Fruit fly (Drosophila melanogaster) whole organism, embryonic: ENCODE results near the gene CG44001.

Source experiments
- Asciz ChIP-seq: fragments of 200-800 bp; sonication (Bioruptor generic); optimal IDR thresholded peaks from 2 replicates; lab custom pipeline; 2017; ENCODE audit warnings: missing biosample characterization, mild to moderate bottlenecking, missing genetic modification characterization, missing genetic modification reagents
- CG11560 ChIP-seq: fragments of 200-800 bp; sonication (Bioruptor generic); IDR thresholded peaks from 3 replicates; pipeline ENCODE4 v1.3.6; 2022; ENCODE audit warnings: missing biosample characterization, missing genetic modification characterization
- CG12071 ChIP-seq: fragments of 200-800 bp; sonication (Bioruptor generic); optimal IDR thresholded peaks from 3 replicates; lab custom pipeline; 2018; ENCODE audit warnings: missing biosample characterization, mild to moderate bottlenecking, missing genetic modification characterization
- CG13424 ChIP-seq: fragments of 200-800 bp; sonication (Bioruptor generic); optimal IDR thresholded peaks from 2 replicates; lab custom pipeline; 2019; ENCODE audit warnings: missing biosample characterization, mild to moderate bottlenecking, missing genetic modification characterization, moderate library complexity
- CG13894 ChIP-seq: fragments of 200-800 bp; sonication (Bioruptor generic); optimal IDR thresholded peaks from 3 replicates; lab custom pipeline; 2018; ENCODE audit warnings: missing biosample characterization, mild to moderate bottlenecking, missing genetic modification characterization, moderate library complexity
- CG15601 ChIP-seq: fragments of 200-800 bp; sonication (Bioruptor generic); optimal IDR thresholded peaks from 3 replicates; lab custom pipeline; 2019; ENCODE audit warnings: missing biosample characterization, mild to moderate bottlenecking, missing genetic modification characterization, moderate library complexity
- CG18476 ChIP-seq: fragments of 200-800 bp; sonication (Bioruptor generic); optimal IDR thresholded peaks from 2 replicates; lab custom pipeline; 2016; ENCODE audit warnings: missing biosample characterization, mild to moderate bottlenecking, missing genetic modification characterization
- CG31441 ChIP-seq: fragments of 200-800 bp; sonication (Bioruptor generic); IDR thresholded peaks from 2 replicates; pipeline ENCODE4 v1.3.6; 2022; ENCODE audit warnings: missing biosample characterization, missing genetic modification characterization
- CG32532 ChIP-seq: fragments of 200-800 bp; sonication (Bioruptor generic); IDR thresholded peaks from 2 replicates; pipeline ENCODE4 v1.3.6; 2022; ENCODE audit warnings: missing biosample characterization, missing genetic modification characterization
- CG33557 ChIP-seq: fragments of 200-800 bp; sonication (Bioruptor generic); optimal IDR thresholded peaks from 2 replicates; lab custom pipeline; 2019; ENCODE audit warnings: missing biosample characterization, mild to moderate bottlenecking, missing genetic modification characterization, moderate library complexity
- CG3726 ChIP-seq: fragments of 200-800 bp; sonication (Bioruptor generic); IDR thresholded peaks from 3 replicates; pipeline ENCODE4, ENCODE4 v1.3.6; 2022; ENCODE audit warnings: missing biosample characterization, missing genetic modification characterization
- CG3995 ChIP-seq: fragments of 200-800 bp; sonication (Bioruptor generic); optimal IDR thresholded peaks from 3 replicates; lab custom pipeline; 2016; ENCODE audit warnings: missing biosample characterization, missing genetic modification characterization
- CG4328 ChIP-seq: fragments of 200-800 bp; sonication (Bioruptor generic); optimal IDR thresholded peaks from 3 replicates; lab custom pipeline; 2017; ENCODE audit warnings: missing biosample characterization, missing genetic modification reagents, missing genetic modification characterization
- CG4730 ChIP-seq: fragments of 200-800 bp; sonication (Bioruptor generic); IDR thresholded peaks from 2 replicates; pipeline ENCODE4 v1.3.6; 2022; ENCODE audit warnings: missing biosample characterization, missing genetic modification characterization
- CG6854 ChIP-seq: fragments of 200-800 bp; sonication (Bioruptor generic); optimal IDR thresholded peaks from 3 replicates; lab custom pipeline; 2017; ENCODE audit warnings: missing biosample characterization, mild to moderate bottlenecking, missing genetic modification characterization
- CG7372 ChIP-seq: fragments of 200-800 bp; sonication (Bioruptor generic); IDR thresholded peaks from 2 replicates; pipeline ENCODE4 v1.3.6; 2022; ENCODE audit warnings: missing biosample characterization, missing genetic modification characterization
- CG7745 ChIP-seq: fragments of 200-800 bp; sonication (Bioruptor generic); optimal IDR thresholded peaks from 2 replicates; lab custom pipeline; 2018; ENCODE audit warnings: missing biosample characterization, mild to moderate bottlenecking, missing genetic modification characterization, moderate library complexity
- CG8089 ChIP-seq: fragments of 200-800 bp; sonication (Bioruptor generic); optimal IDR thresholded peaks from 3 replicates; lab custom pipeline; 2016; ENCODE audit warnings: missing biosample characterization, missing genetic modification characterization
- CG8290 ChIP-seq, 3 experiments: fragments of 200-800 bp; sonication (Bioruptor generic); optimal IDR thresholded peaks; 2 replicates each; lab custom pipeline; 2016 to 2019; ENCODE audit warnings: missing biosample characterization in 3 of 3, missing genetic modification characterization in 3 of 3, mild to moderate bottlenecking in 2 of 3, moderate library complexity in 1 of 3
- CG8944 ChIP-seq: fragments of 200-800 bp; sonication (Bioruptor generic); optimal IDR thresholded peaks from 3 replicates; lab custom pipeline; 2016; ENCODE audit warnings: missing biosample characterization, missing genetic modification characterization
- CG9609 ChIP-seq: fragments of 200-800 bp; sonication (Bioruptor generic); optimal IDR thresholded peaks from 3 replicates; lab custom pipeline; 2016; ENCODE audit warnings: missing biosample characterization, missing genetic modification characterization
- CTCF ChIP-seq: fragments of 200-800 bp; sonication (Bioruptor generic); optimal IDR thresholded peaks from 2 replicates; lab custom pipeline; 2017; ENCODE audit warnings: missing biosample characterization, mild to moderate bottlenecking, missing genetic modification characterization, moderate library complexity
- Chrac-16 ChIP-seq: fragments of 200-800 bp; sonication (Bioruptor generic); optimal IDR thresholded peaks from 3 replicates; lab custom pipeline; 2016; ENCODE audit warnings: missing biosample characterization, missing genetic modification characterization
- CrebB ChIP-seq: fragments of 200-800 bp; sonication (Bioruptor generic); optimal IDR thresholded peaks from 3 replicates; lab custom pipeline; 2018; ENCODE audit warnings: missing biosample characterization, mild to moderate bottlenecking, missing genetic modification characterization
- Dip3 ChIP-seq: fragments of 200-800 bp; sonication (Bioruptor generic); optimal IDR thresholded peaks from 3 replicates; lab custom pipeline; 2016; ENCODE audit warnings: missing biosample characterization, missing genetic modification characterization
- Dll ChIP-seq: fragments of 200-800 bp; sonication (Bioruptor generic); IDR thresholded peaks from 4 replicates; pipeline ENCODE4 v1.3.6; 2022; ENCODE audit warnings: missing biosample characterization, missing genetic modification characterization; ENCODE audit not compliant: partially characterized antibody
- H15 ChIP-seq: fragments of 200-800 bp; sonication (Bioruptor generic); IDR thresholded peaks from 3 replicates; pipeline ENCODE4 v1.3.6; 2022; ENCODE audit warnings: missing biosample characterization, missing genetic modification characterization
- HmgZ ChIP-seq: fragments of 200-800 bp; sonication (Bioruptor generic); optimal IDR thresholded peaks from 2 replicates; lab custom pipeline; 2018; ENCODE audit warnings: missing biosample characterization, mild to moderate bottlenecking, missing genetic modification characterization
- Hr78 ChIP-seq, 2 experiments: fragments of 200-800 bp in 1 of 2; fragments of >200 bp in 1 of 2; sonication (Bioruptor generic) in 1 of 2; optimal IDR thresholded peaks; 2 replicates each; lab custom pipeline; 2017 to 2019; ENCODE audit warnings: missing biosample characterization in 2 of 2, missing genetic modification characterization in 2 of 2, mild to moderate bottlenecking in 1 of 2, moderate library complexity in 1 of 2
- Rfx ChIP-seq: fragments of 200-800 bp; sonication (Bioruptor generic); IDR thresholded peaks from 2 replicates; pipeline ENCODE4 v1.3.6; 2022; ENCODE audit warnings: missing biosample characterization, missing genetic modification characterization
- Trl ChIP-seq, 3 experiments: fragments of >200 bp in 2 of 3; fragments of 200-800 bp in 1 of 3; sonication (Bioruptor generic) in 1 of 3; optimal IDR thresholded peaks; 2 replicates in 1 of 3; 3 replicates in 2 of 3; lab custom pipeline; 2016 to 2017; ENCODE audit warnings: missing biosample characterization in 1 of 3, missing genetic modification characterization in 1 of 3
- Vsx1 ChIP-seq: fragments of 200-800 bp; sonication (Bioruptor generic); optimal IDR thresholded peaks from 2 replicates; lab custom pipeline; 2017; ENCODE audit warnings: missing biosample characterization, mild to moderate bottlenecking, missing genetic modification characterization, missing genetic modification reagents
- ash1 ChIP-seq: fragments of 200-800 bp; sonication (Bioruptor generic); optimal IDR thresholded peaks from 2 replicates; lab custom pipeline; 2018; ENCODE audit warnings: missing biosample characterization, mild to moderate bottlenecking, missing genetic modification characterization
- chinmo ChIP-seq: fragments of 200-800 bp; sonication (Bioruptor generic); IDR thresholded peaks from 4 replicates; pipeline ENCODE4 v1.3.6; 2022; ENCODE audit warnings: missing biosample characterization, missing genetic modification characterization; ENCODE audit not compliant: partially characterized antibody
- grau ChIP-seq: fragments of 200-800 bp; optimal IDR thresholded peaks from 3 replicates; lab custom pipeline; 2019; ENCODE audit warnings: missing biosample characterization, mild to moderate bottlenecking, missing genetic modification characterization, moderate library complexity
- h ChIP-seq: fragments of >200 bp; optimal IDR thresholded peaks from 2 replicates; lab custom pipeline; 2017
- her ChIP-seq: fragments of 200-800 bp; sonication (Bioruptor generic); optimal IDR thresholded peaks from 2 replicates; lab custom pipeline; 2016; ENCODE audit warnings: missing biosample characterization, missing genetic modification characterization
- hth ChIP-seq: fragments of >200 bp; optimal IDR thresholded peaks from 2 replicates; lab custom pipeline; 2017; ENCODE audit warnings: inconsistent platforms
- kah ChIP-seq: fragments of 200-800 bp; sonication (Bioruptor generic); optimal IDR thresholded peaks from 2 replicates; lab custom pipeline; 2018; ENCODE audit warnings: missing biosample characterization, mild to moderate bottlenecking, missing genetic modification characterization
- lilli ChIP-seq: fragments of 200-800 bp; sonication (Bioruptor generic); optimal IDR thresholded peaks from 3 replicates; lab custom pipeline; 2016; ENCODE audit warnings: missing biosample characterization, missing genetic modification characterization
- lov ChIP-seq, 2 experiments: fragments of 200-800 bp in 1 of 2; fragments of >200 bp in 1 of 2; sonication (Bioruptor generic) in 1 of 2; IDR thresholded peaks in 1 of 2; optimal IDR thresholded peaks in 1 of 2; 2 replicates in 1 of 2; 3 replicates in 1 of 2; pipeline versions ENCODE4 v1.3.6 to Lab custom; 2017 to 2022; ENCODE audit warnings: missing biosample characterization in 1 of 2, missing genetic modification characterization in 1 of 2
- nerfin-1 ChIP-seq: fragments of 200-800 bp; sonication (Bioruptor generic); optimal IDR thresholded peaks from 3 replicates; lab custom pipeline; 2019; ENCODE audit warnings: missing biosample characterization, mild to moderate bottlenecking, missing genetic modification characterization, moderate library complexity
- nmo ChIP-seq: fragments of 200-800 bp; sonication (Bioruptor generic); optimal IDR thresholded peaks from 2 replicates; lab custom pipeline; 2018; ENCODE audit warnings: missing biosample characterization, mild to moderate bottlenecking, missing genetic modification characterization, moderate library complexity
- pfk ChIP-seq: fragments of 200-800 bp; sonication (Bioruptor generic); optimal IDR thresholded peaks from 2 replicates; lab custom pipeline; 2018; ENCODE audit warnings: missing biosample characterization, mild to moderate bottlenecking, missing genetic modification characterization, moderate library complexity
- run ChIP-seq: fragments of 200-800 bp; sonication (Bioruptor generic); optimal IDR thresholded peaks from 3 replicates; lab custom pipeline; 2018; ENCODE audit warnings: missing biosample characterization, mild to moderate bottlenecking, missing genetic modification characterization
- stc ChIP-seq: fragments of 200-800 bp; sonication (Bioruptor generic); IDR thresholded peaks from 2 replicates; pipeline ENCODE4 v1.3.6; 2022; ENCODE audit warnings: missing biosample characterization, missing genetic modification characterization
- trh ChIP-seq: fragments of 200-800 bp; sonication (Bioruptor generic); optimal IDR thresholded peaks from 2 replicates; lab custom pipeline; 2016; ENCODE audit warnings: missing biosample characterization, missing genetic modification characterization
- ttk ChIP-seq: fragments of 200-800 bp; sonication (Bioruptor generic); IDR thresholded peaks from 2 replicates; pipeline ENCODE4 v2.1.2; 2022; ENCODE audit warnings: missing biosample characterization, missing genetic modification characterization
- wdn ChIP-seq: fragments of 200-800 bp; sonication (Bioruptor generic); IDR thresholded peaks from 2 replicates; pipeline ENCODE4 v1.3.6; 2022; ENCODE audit warnings: missing biosample characterization, missing genetic modification characterization

CG44001 gene

DNA sequence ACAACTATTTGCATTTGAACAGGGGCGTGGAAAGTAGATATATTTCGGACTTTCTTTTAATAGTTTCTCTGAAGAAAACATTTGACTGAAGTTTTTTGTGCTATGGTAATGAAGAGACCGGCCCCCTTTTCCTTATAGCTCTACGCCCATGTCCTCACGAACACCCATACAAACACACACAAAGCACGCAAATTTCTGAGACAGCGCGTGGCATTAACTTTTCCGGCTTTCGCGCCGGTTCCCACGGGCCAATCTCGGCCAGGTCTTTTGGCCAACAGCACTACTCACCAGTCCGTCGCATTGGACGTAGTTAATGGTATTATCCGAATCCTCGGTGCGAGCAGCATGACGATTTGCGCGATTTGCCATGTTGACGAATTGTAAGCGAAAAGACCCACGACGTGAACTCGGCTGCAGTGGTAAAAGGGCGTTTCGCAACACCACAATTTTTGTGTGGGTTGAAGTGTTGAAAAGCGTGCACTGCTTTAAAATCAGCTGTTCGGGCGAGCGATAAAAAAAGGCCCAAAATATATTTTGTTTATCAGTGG, 9.4 kb downstream of the CG44001 start, which contains the start of gene senju (continued):
- TF ChIP-seq ash1 (GFP tag; lab: Kevin White, UChicago), result peak; percentile 74
- TF ChIP-seq trh (GFP tag; lab: Kevin White, UChicago), result peak; percentile 21
- TF ChIP-seq CG6854 (GFP tag; lab: Kevin White, UChicago), result peak; percentile 75
- peak; percentile 60; the same call in 1 of the 3 replicates for TF ChIP-seq H15 (GFP tag; lab: Robert Waterston, UW)
- TF ChIP-seq CG32532 (GFP tag; lab: Robert Waterston, UW), result peak; percentile 89
- TF ChIP-seq ttk (GFP tag; lab: Robert Waterston, UW), result peak; percentile 69
- peak; percentile 71 for TF ChIP-seq nerfin-1 (tag; lab: Kevin White, UChicago)
- TF ChIP-seq Dll (GFP tag; lab: Robert Waterston, UW), result peak; percentile 57; the same call in 2 of the 4 replicates
- TF ChIP-seq CG9609, result peak; percentile 87
- TF ChIP-seq run (tag; lab: Kevin White, UChicago), result peak; percentile 61
- peak; percentile 80 for TF ChIP-seq CG13424 (tag; lab: Kevin White, UChicago)
- peak; percentile 93 for TF ChIP-seq CG8944 (GFP tag; lab: Kevin White, UChicago)
- TF ChIP-seq wdn (GFP tag; lab: Robert Waterston, UW), result peak; percentile 66
- no peak for TF ChIP-seq CG11560
- TF ChIP-seq CG8089 (GFP tag; lab: Kevin White, UChicago), result peak; percentile 80
- no peak for TF ChIP-seq lov (optimal IDR thresholded peaks at IDR 0.05; lab: Kevin White, UChicago)
- TF ChIP-seq lov (GFP tag; IDR thresholded peaks at IDR 0.05; lab: Robert Waterston, UW), result peak; percentile 55; the same call in 2 of the 3 replicates
- peak; percentile 72 for TF ChIP-seq CG33557 (GFP tag; lab: Kevin White, UChicago)
- peak; percentile 77 for TF ChIP-seq CG12071
- TF ChIP-seq Asciz (GFP tag; lab: Kevin White, UChicago), result peak; percentile 74
- peak; percentile 76 for TF ChIP-seq CG18476 (GFP tag; lab: Kevin White, UChicago)
- peak; percentile 90 for TF ChIP-seq Chrac-16 (GFP tag; lab: Kevin White, UChicago)
- TF ChIP-seq CG3995 (GFP tag; lab: Kevin White, UChicago), result peak; percentile 56
- peak; percentile 63 for TF ChIP-seq Dip3 (GFP tag; lab: Kevin White, UChicago)
- peak; percentile 69 for TF ChIP-seq CrebB (tag; lab: Kevin White, UChicago)
- TF ChIP-seq HmgZ (tag; lab: Kevin White, UChicago), result peak; percentile 88
- peak; percentile 55 for TF ChIP-seq CTCF
- TF ChIP-seq nmo, result peak; percentile 65
- peak; percentile 94 for TF ChIP-seq lilli
- TF ChIP-seq CG4328 (GFP tag; lab: Kevin White, UChicago), result peak; percentile 83
- TF ChIP-seq CG31441 (GFP tag; lab: Robert Waterston, UW), result peak; percentile 81
- TF ChIP-seq h (lab: Kevin White, UChicago), result no peak
- peak; percentile 69 for TF ChIP-seq stc (GFP tag; lab: Robert Waterston, UW)
- TF ChIP-seq her (GFP tag; lab: Kevin White, UChicago), result peak; percentile 91
- TF ChIP-seq pfk (GFP tag; lab: Kevin White, UChicago), result peak; percentile 75
- TF ChIP-seq grau (tag; lab: Kevin White, UChicago), result peak; percentile 77
- TF ChIP-seq chinmo (GFP tag; lab: Robert Waterston, UW), result peak; percentile 89
- no peak for TF ChIP-seq hth
- TF ChIP-seq CG8290 (GFP tag; optimal IDR thresholded peaks at IDR 0.05; lab: Kevin White, UChicago), result peak; percentile 72
- TF ChIP-seq CG8290 (tag; optimal IDR thresholded peaks at IDR 0.05; lab: Kevin White, UChicago), result peak; percentile 33 to 91
- peak in 1 of 2 experiments; percentile 59 for TF ChIP-seq Hr78 (GFP tag; optimal IDR thresholded peaks at IDR 0.05; lab: Kevin White, UChicago)
- peak; percentile 82 for TF ChIP-seq CG13894 (tag; lab: Kevin White, UChicago)
- TF ChIP-seq CG15601 (tag; lab: Kevin White, UChicago), result peak; percentile 45
- peak; percentile 86 for TF ChIP-seq Rfx (GFP tag; lab: Robert Waterston, UW)
- TF ChIP-seq kah (GFP tag; lab: Kevin White, UChicago), result peak; percentile 21
- TF ChIP-seq CG7372 (GFP tag; lab: Robert Waterston, UW), result 0 out of 2 replicates have a peak, but pooled peaks have one; percentile 30
- no peak for TF ChIP-seq Trl (optimal IDR thresholded peaks at IDR 0.05; lab: Kevin White, UChicago)
- peak; percentile 86 for TF ChIP-seq Trl (GFP tag; optimal IDR thresholded peaks at IDR 0.05; lab: Kevin White, UChicago)
- TF ChIP-seq Vsx1, result peak; percentile 19
- TF ChIP-seq CG3726 (GFP tag; lab: Robert Waterston, UW), result peak; percentile 69; the same call in 2 of the 3 replicates
- TF ChIP-seq CG4730 (GFP tag; lab: Robert Waterston, UW), result peak; percentile 57
- no peak for TF ChIP-seq CG7745 (tag; lab: Kevin White, UChicago)
